Worm (Caenorhabditis elegans): ENCODE measurements around the gene rnr-2.

Gene rnr-2

ce11 chrIII:4101016-4101415 lies 6.3 kb upstream of the rnr-2 start:
- TF ChIP-seq ama-1 (optimal IDR thresholded peaks at IDR 0.05) (no peak), ceh-36 (tag; optimal IDR thresholded peaks at IDR 0.05) (peak; percentile 7)

ce11 chrIII:4099884-4100596 lies 5.3 kb upstream of the rnr-2 start:
- TF ChIP-seq hmbx-1 (tag; optimal IDR thresholded peaks at IDR 0.05) (no peak), aly-1 (tag; optimal IDR thresholded peaks at IDR 0.05) (no peak), ets-7 (tag; optimal IDR thresholded peaks at IDR 0.05) (no peak), tra-4 (tag; optimal IDR thresholded peaks at IDR 0.05) (no peak), flt-1 (GFP tag; IDR thresholded peaks at IDR 0.05) (no peak), hnd-1 (tag; optimal IDR thresholded peaks at IDR 0.05) (no peak), tbx-37 (GFP tag; conservative IDR thresholded peaks at IDR 0.05) (no peak), ceh-36 (tag; optimal IDR thresholded peaks at IDR 0.05) (peak; percentile 64), B0310.2 (tag; optimal IDR thresholded peaks at IDR 0.05) (no peak)

- peak; percentile 26 for TF ChIP-seq aly-1 (tag; optimal IDR thresholded peaks at IDR 0.05)
- no peak for TF ChIP-seq scrt-1 (GFP tag; IDR thresholded peaks at IDR 0.05)
Measured at ce11 chrIII:4098751-4099150, 4.0 kb upstream of the rnr-2 start.

DNA sequence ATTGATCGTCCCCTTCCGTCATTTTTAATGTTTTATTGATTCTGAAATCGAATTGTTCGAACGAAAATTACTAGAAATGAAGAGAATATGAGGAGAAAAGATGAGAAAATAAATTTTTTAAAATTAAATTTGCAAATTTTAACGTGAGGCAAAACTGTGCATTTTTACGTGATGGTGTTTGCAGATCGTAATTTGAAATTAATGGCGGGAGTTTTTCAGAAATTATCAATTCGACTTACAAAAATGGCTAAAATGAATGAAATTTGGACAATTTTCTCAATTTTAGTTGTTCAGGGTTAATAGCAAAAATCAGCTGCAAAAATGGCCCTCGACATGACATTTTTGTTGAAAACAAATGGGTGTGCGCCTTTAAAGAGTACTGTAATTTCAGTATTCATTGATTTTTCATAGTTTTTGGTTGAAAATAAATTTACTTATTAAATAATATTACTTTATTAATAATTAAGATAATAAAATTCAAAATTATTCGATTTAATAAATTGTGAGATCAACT lies 3.4 kb upstream of the rnr-2 start, which contains the start of gene rei-1:
Gene rei-1, minus strand, starts transcription at position 84 of the 514 bp plus-strand sequence.
- TF ChIP-seq tra-4 (tag; optimal IDR thresholded peaks at IDR 0.05) (no peak), tbx-11 (GFP tag; IDR thresholded peaks at IDR 0.05) (no peak), aly-1 (tag; optimal IDR thresholded peaks at IDR 0.05) (no peak), scrt-1 (GFP tag; IDR thresholded peaks at IDR 0.05) (no peak), flt-1 (GFP tag; IDR thresholded peaks at IDR 0.05) (no peak), hmbx-1 (tag; optimal IDR thresholded peaks at IDR 0.05) (no peak), hmg-4 (GFP tag; optimal IDR thresholded peaks at IDR 0.05) (no peak), ceh-36 (tag; optimal IDR thresholded peaks at IDR 0.05) (no peak), ets-7 (tag; optimal IDR thresholded peaks at IDR 0.05) (no peak), tbx-37 (GFP tag; conservative IDR thresholded peaks at IDR 0.05) (no peak)

- TF ChIP-seq tbx-11 (GFP tag; IDR thresholded peaks at IDR 0.05) (no peak), B0310.2 (tag; optimal IDR thresholded peaks at IDR 0.05) (no peak), tra-4 (tag; optimal IDR thresholded peaks at IDR 0.05) (no peak), ets-7 (tag; optimal IDR thresholded peaks at IDR 0.05) (no peak), ama-1 (optimal IDR thresholded peaks at IDR 0.05) (no peak), hmbx-1 (tag; optimal IDR thresholded peaks at IDR 0.05) (no peak), tbx-37 (GFP tag; conservative IDR thresholded peaks at IDR 0.05) (no peak), scrt-1 (GFP tag; IDR thresholded peaks at IDR 0.05) (no peak), ceh-36 (tag; optimal IDR thresholded peaks at IDR 0.05) (no peak), sea-1 (GFP tag; conservative IDR thresholded peaks at IDR 0.05) (no peak)
Measured at ce11 chrIII:4096370-4096842, 1.7 kb upstream of the rnr-2 start.

ce11 chrIII:4095441-4096095 lies 847 bp upstream of the rnr-2 start, which contains the start of gene C03C10.7:
C03C10.7 (plus strand) TSS chrIII:4096045.
- TF ChIP-seq ceh-36 (tag; optimal IDR thresholded peaks at IDR 0.05) (no peak), sea-1 (GFP tag; conservative IDR thresholded peaks at IDR 0.05) (no peak)

DNA sequence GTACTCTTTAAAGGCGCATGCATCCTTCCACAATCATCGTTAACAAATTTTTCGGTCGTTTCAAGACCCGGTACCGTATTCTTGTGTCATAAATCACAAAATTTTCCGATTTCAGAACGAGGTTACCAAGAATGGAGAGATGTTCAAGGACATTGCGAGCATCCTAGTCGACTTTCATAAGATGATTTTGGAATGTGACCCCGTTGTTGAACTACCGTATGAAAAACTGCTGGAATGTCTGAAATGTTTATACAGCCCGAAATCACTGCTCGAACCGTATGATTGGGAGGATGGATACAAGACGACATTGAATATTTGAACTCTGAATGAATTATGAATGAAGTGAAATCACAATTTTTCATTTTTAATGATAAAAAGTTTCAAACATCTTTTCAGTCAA lies 1.8 kb downstream of the rnr-2 start:
- TF ChIP-seq pes-1 (GFP tag; IDR thresholded peaks at IDR 0.05) (no peak), ama-1 (optimal IDR thresholded peaks at IDR 0.05) (peak; percentile 86)

DNA sequence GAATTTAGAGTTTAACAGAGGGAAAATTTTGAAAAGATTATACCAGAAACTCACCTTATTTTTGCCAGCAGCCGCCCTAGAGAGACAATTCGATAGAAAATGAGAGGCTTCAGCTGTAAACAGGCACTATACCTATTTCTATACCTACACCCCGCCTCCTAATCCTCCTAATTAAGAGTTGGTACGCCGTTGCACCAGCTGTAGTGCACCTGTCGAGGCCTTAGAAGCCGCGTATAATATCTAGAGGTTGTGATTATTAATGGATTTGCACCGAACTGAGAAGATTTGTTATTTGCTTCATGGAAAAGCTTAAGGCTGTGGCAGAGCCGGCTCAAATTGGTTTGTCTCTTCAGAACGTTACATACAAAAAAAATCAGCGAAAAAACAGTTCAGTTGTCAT lies 2.7 kb downstream of the rnr-2 start, which contains the start of gene C03C10.5:
Gene C03C10.5, minus strand, starts transcription at position 101 of the 400 bp plus-strand sequence.
- TF ChIP-seq sea-1 (GFP tag; conservative IDR thresholded peaks at IDR 0.05) (no peak), tbx-11 (GFP tag; IDR thresholded peaks at IDR 0.05) (no peak), hmbx-1 (tag; optimal IDR thresholded peaks at IDR 0.05) (no peak), hmg-4 (GFP tag; optimal IDR thresholded peaks at IDR 0.05) (no peak), ets-7 (tag; optimal IDR thresholded peaks at IDR 0.05) (no peak), ceh-36 (tag; optimal IDR thresholded peaks at IDR 0.05) (no peak), ceh-13 (GFP tag; optimal IDR thresholded peaks at IDR 0.05) (no peak), ama-1 (optimal IDR thresholded peaks at IDR 0.05) (no peak), B0310.2 (tag; optimal IDR thresholded peaks at IDR 0.05) (no peak), aly-1 (tag; optimal IDR thresholded peaks at IDR 0.05) (no peak), flt-1 (GFP tag; IDR thresholded peaks at IDR 0.05) (no peak)

DNA sequence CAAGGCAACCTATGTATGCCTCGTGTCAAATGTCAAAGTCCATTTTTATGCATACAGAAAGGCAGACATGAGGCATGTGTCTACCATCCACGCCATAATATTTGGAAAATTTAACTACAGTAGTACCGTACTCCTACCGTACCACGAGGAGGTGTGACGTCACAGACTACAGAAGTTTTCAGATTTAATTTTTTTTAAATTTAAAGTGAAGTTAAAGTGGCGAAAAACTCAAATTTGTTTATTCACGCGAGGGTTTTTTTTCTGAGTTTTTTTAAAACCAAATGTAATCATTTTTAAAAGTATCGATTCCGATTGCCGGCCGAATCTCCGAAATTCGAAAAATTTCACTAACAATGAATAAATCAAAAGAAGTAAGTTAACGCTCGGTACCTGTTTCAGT lies 3.9 kb downstream of the rnr-2 start, which contains the start of gene C03C10.2:
Gene C03C10.2, plus strand, starts transcription at position 301 of the 400 bp plus-strand sequence.
- TF ChIP-seq hmbx-1 (tag; optimal IDR thresholded peaks at IDR 0.05) (no peak), flt-1 (GFP tag; IDR thresholded peaks at IDR 0.05) (no peak), scrt-1 (GFP tag; IDR thresholded peaks at IDR 0.05) (no peak), pes-1 (GFP tag; IDR thresholded peaks at IDR 0.05) (no peak), ama-1 (optimal IDR thresholded peaks at IDR 0.05) (no peak), hnd-1 (tag; optimal IDR thresholded peaks at IDR 0.05) (no peak), tbx-37 (GFP tag; conservative IDR thresholded peaks at IDR 0.05) (no peak), sea-1 (GFP tag; conservative IDR thresholded peaks at IDR 0.05) (no peak), ets-7 (tag; optimal IDR thresholded peaks at IDR 0.05) (no peak), ceh-36 (tag; optimal IDR thresholded peaks at IDR 0.05) (no peak), F13C5.2 (tag; optimal IDR thresholded peaks at IDR 0.05) (no peak), aly-1 (tag; optimal IDR thresholded peaks at IDR 0.05) (no peak), B0310.2 (tag; optimal IDR thresholded peaks at IDR 0.05) (no peak), tbx-11 (GFP tag; IDR thresholded peaks at IDR 0.05) (no peak)

Measured in whole organism, early embryonic.